Fruit fly (Drosophila melanogaster) whole organism, embryonic: Measurements from ENCODE around the gene ftz.
A peak's percentile ranks its signal among the peaks of the same experiment; 100 is the strongest.

ENCODE experiments used
- Bgb ChIP-seq: fragments of 200-800 bp; sonication (Bioruptor generic); IDR thresholded peaks from 2 replicates; pipeline ENCODE4 v1.3.6; 2022; ENCODE audit warnings: missing biosample characterization, missing genetic modification characterization; ENCODE audit not compliant: partially characterized antibody
- CG10321 ChIP-seq: fragments of 200-800 bp; sonication (Bioruptor generic); IDR thresholded peaks from 2 replicates; pipeline ENCODE4 v1.3.6; 2022; ENCODE audit warnings: missing biosample characterization, missing genetic modification characterization
- CG10543 ChIP-seq: fragments of 200-800 bp; sonication (Bioruptor generic); optimal IDR thresholded peaks from 3 replicates; lab custom pipeline; 2017; ENCODE audit warnings: missing biosample characterization, mild to moderate bottlenecking, missing genetic modification characterization, moderate library complexity
- CG10979 ChIP-seq: fragments of 200-800 bp; sonication (Bioruptor generic); optimal IDR thresholded peaks from 2 replicates; lab custom pipeline; 2018; ENCODE audit warnings: missing biosample characterization, mild to moderate bottlenecking, missing genetic modification characterization, moderate library complexity
- CG11504 ChIP-seq: fragments of 200-800 bp; sonication (Bioruptor generic); optimal IDR thresholded peaks from 3 replicates; lab custom pipeline; 2019; ENCODE audit warnings: missing biosample characterization, mild to moderate bottlenecking, missing genetic modification characterization, moderate library complexity
- CG13424 ChIP-seq: fragments of 200-800 bp; sonication (Bioruptor generic); optimal IDR thresholded peaks from 2 replicates; lab custom pipeline; 2019; ENCODE audit warnings: missing biosample characterization, mild to moderate bottlenecking, missing genetic modification characterization, moderate library complexity
- CG14860 ChIP-seq: fragments of 200-800 bp; sonication (Bioruptor generic); IDR thresholded peaks from 3 replicates; pipeline ENCODE4 v1.3.6; 2022; ENCODE audit warnings: missing biosample characterization, missing genetic modification characterization; ENCODE audit not compliant: partially characterized antibody
- CG15479 ChIP-seq: fragments of 200-800 bp; sonication (Bioruptor generic); optimal IDR thresholded peaks from 3 replicates; lab custom pipeline; 2019; ENCODE audit warnings: missing biosample characterization, mild to moderate bottlenecking, missing genetic modification characterization, moderate library complexity
- CG16813 ChIP-seq: fragments of 200-800 bp; sonication (Bioruptor generic); IDR thresholded peaks from 3 replicates; pipeline ENCODE4 v1.3.6; 2022; ENCODE audit warnings: missing biosample characterization, missing genetic modification characterization; ENCODE audit not compliant: partially characterized antibody
- CG17361 ChIP-seq: fragments of 200-800 bp; sonication (Bioruptor generic); IDR thresholded peaks from 3 replicates; pipeline ENCODE4 v1.3.6; 2022; ENCODE audit warnings: missing biosample characterization, missing genetic modification characterization
- CG17829 ChIP-seq: fragments of 200-800 bp; optimal IDR thresholded peaks from 2 replicates; lab custom pipeline; 2019; ENCODE audit warnings: missing biosample characterization, mild to moderate bottlenecking, missing genetic modification characterization, moderate library complexity
- CG18262 ChIP-seq: fragments of 200-800 bp; optimal IDR thresholded peaks from 3 replicates; lab custom pipeline; 2019; ENCODE audit warnings: missing biosample characterization, mild to moderate bottlenecking, missing genetic modification characterization, moderate library complexity
- CG2712 ChIP-seq: fragments of 200-800 bp; optimal IDR thresholded peaks from 3 replicates; lab custom pipeline; 2019; ENCODE audit warnings: missing biosample characterization, mild to moderate bottlenecking, missing genetic modification characterization, moderate library complexity
- CG32767 ChIP-seq: fragments of 200-800 bp; sonication (Bioruptor generic); IDR thresholded peaks from 2 replicates; pipeline ENCODE4 v1.3.6; 2022; ENCODE audit warnings: missing biosample characterization, missing genetic modification characterization
- CG4730 ChIP-seq: fragments of 200-800 bp; sonication (Bioruptor generic); IDR thresholded peaks from 2 replicates; pipeline ENCODE4 v1.3.6; 2022; ENCODE audit warnings: missing biosample characterization, missing genetic modification characterization
- CG6272 ChIP-seq: fragments of 200-800 bp; sonication (Bioruptor generic); IDR thresholded peaks from 2 replicates; pipeline ENCODE4 v1.3.6; 2022; ENCODE audit warnings: missing biosample characterization, missing genetic modification characterization
- CG7928 ChIP-seq: fragments of 200-800 bp; sonication (Bioruptor generic); optimal IDR thresholded peaks from 2 replicates; lab custom pipeline; 2017; ENCODE audit warnings: missing biosample characterization, mild to moderate bottlenecking, missing genetic modification characterization
- CoRest ChIP-seq: fragments of 200-800 bp; sonication (Bioruptor generic); optimal IDR thresholded peaks from 3 replicates; lab custom pipeline; 2018; ENCODE audit warnings: missing biosample characterization, mild to moderate bottlenecking, missing genetic modification characterization, moderate library complexity
- D19A ChIP-seq: fragments of 200-800 bp; optimal IDR thresholded peaks from 3 replicates; lab custom pipeline; 2019; ENCODE audit warnings: missing biosample characterization, mild to moderate bottlenecking, missing genetic modification characterization, moderate library complexity
- Gsc ChIP-seq: fragments of 200-800 bp; sonication (Bioruptor generic); IDR thresholded peaks from 2 replicates; pipeline ENCODE4 v1.3.6; 2022; ENCODE audit warnings: missing biosample characterization, missing genetic modification characterization
- Kr ChIP-seq: fragments of 200-800 bp; sonication (Bioruptor generic); optimal IDR thresholded peaks from 2 replicates; lab custom pipeline; 2017; ENCODE audit warnings: missing biosample characterization, mild to moderate bottlenecking, missing genetic modification characterization
- Lpt ChIP-seq: fragments of >200 bp; optimal IDR thresholded peaks from 2 replicates; lab custom pipeline; 2018; ENCODE audit warnings: missing biosample characterization, missing genetic modification characterization
- MESR4 ChIP-seq: fragments of 200-800 bp; sonication (Bioruptor generic); optimal IDR thresholded peaks from 2 replicates; lab custom pipeline; 2018; ENCODE audit warnings: missing biosample characterization, mild to moderate bottlenecking, missing genetic modification characterization, moderate library complexity
- Nf-YA ChIP-seq: fragments of 200-800 bp; sonication (Bioruptor generic); IDR thresholded peaks from 2 replicates; pipeline ENCODE4 v1.3.6; 2022; ENCODE audit warnings: missing biosample characterization, missing genetic modification characterization
- Nf-YB ChIP-seq: fragments of 200-800 bp; sonication (Bioruptor generic); optimal IDR thresholded peaks from 3 replicates; lab custom pipeline; 2019; ENCODE audit warnings: missing biosample characterization, mild to moderate bottlenecking, missing genetic modification characterization, moderate library complexity
- Sox100B ChIP-seq: fragments of 200-800 bp; sonication (Bioruptor generic); optimal IDR thresholded peaks from 3 replicates; lab custom pipeline; 2018; ENCODE audit warnings: missing biosample characterization, mild to moderate bottlenecking, missing genetic modification characterization
- Sox102F ChIP-seq: fragments of 200-800 bp; sonication (Bioruptor generic); optimal IDR thresholded peaks from 2 replicates; lab custom pipeline; 2018; ENCODE audit warnings: missing biosample characterization, mild to moderate bottlenecking, missing genetic modification characterization, moderate library complexity
- Xrp1 ChIP-seq: fragments of 200-800 bp; sonication (Bioruptor generic); IDR thresholded peaks from 2 replicates; pipeline ENCODE4 v1.3.6; 2022; ENCODE audit warnings: missing biosample characterization, missing genetic modification characterization
- amos ChIP-seq: fragments of 200-800 bp; sonication (Bioruptor generic); IDR thresholded peaks from 2 replicates; pipeline ENCODE4 v1.3.6; 2022; ENCODE audit warnings: missing biosample characterization, missing genetic modification characterization; ENCODE audit not compliant: partially characterized antibody
- cad ChIP-seq: fragments of >200 bp; optimal IDR thresholded peaks from 2 replicates; lab custom pipeline; 2017; ENCODE audit warnings: missing biosample characterization, missing genetic modification characterization
- chinmo ChIP-seq: fragments of 200-800 bp; sonication (Bioruptor generic); IDR thresholded peaks from 4 replicates; pipeline ENCODE4 v1.3.6; 2022; ENCODE audit warnings: missing biosample characterization, missing genetic modification characterization; ENCODE audit not compliant: partially characterized antibody
- crol ChIP-seq: fragments of 200-800 bp; sonication (Bioruptor generic); IDR thresholded peaks from 2 replicates; pipeline ENCODE4 v1.3.6; 2022; ENCODE audit warnings: missing biosample characterization, missing genetic modification characterization
- disco-r ChIP-seq: fragments of 200-800 bp; sonication (Bioruptor generic); optimal IDR thresholded peaks from 2 replicates; lab custom pipeline; 2016; ENCODE audit warnings: missing biosample characterization, missing genetic modification characterization
- dmrt11E ChIP-seq: fragments of 200-800 bp; sonication (Bioruptor generic); optimal IDR thresholded peaks from 3 replicates; lab custom pipeline; 2018; ENCODE audit warnings: missing biosample characterization, mild to moderate bottlenecking, missing genetic modification characterization, moderate library complexity
- ewg ChIP-seq: fragments of 200-800 bp; sonication (Bioruptor generic); optimal IDR thresholded peaks from 3 replicates; lab custom pipeline; 2017; ENCODE audit warnings: mild to moderate bottlenecking, missing biosample characterization, missing genetic modification reagents, missing genetic modification characterization
- eyg ChIP-seq: fragments of 200-800 bp; sonication (Bioruptor generic); optimal IDR thresholded peaks from 3 replicates; lab custom pipeline; 2016; ENCODE audit warnings: missing biosample characterization, missing genetic modification characterization
- gem ChIP-seq: fragments of 200-800 bp; sonication (Bioruptor generic); optimal IDR thresholded peaks from 2 replicates; lab custom pipeline; 2019; ENCODE audit warnings: missing biosample characterization, mild to moderate bottlenecking, missing genetic modification characterization, moderate library complexity
- gro ChIP-seq: fragments of 200-800 bp; sonication (Bioruptor generic); optimal IDR thresholded peaks from 2 replicates; lab custom pipeline; 2016; ENCODE audit warnings: missing biosample characterization, missing genetic modification characterization
- gsb ChIP-seq: fragments of 200-800 bp; sonication (Bioruptor generic); IDR thresholded peaks from 2 replicates; pipeline ENCODE4 v1.3.6; 2022; ENCODE audit warnings: missing biosample characterization, missing genetic modification characterization
- gsb-n ChIP-seq: fragments of 200-800 bp; sonication (Bioruptor generic); optimal IDR thresholded peaks from 3 replicates; lab custom pipeline; 2018; ENCODE audit warnings: missing biosample characterization, mild to moderate bottlenecking, missing genetic modification characterization
- kni ChIP-seq: fragments of 200-800 bp; sonication (Bioruptor generic); optimal IDR thresholded peaks from 3 replicates; lab custom pipeline; 2017; ENCODE audit warnings: mild to moderate bottlenecking, missing biosample characterization, missing genetic modification reagents, missing genetic modification characterization
- knrl ChIP-seq: fragments of 200-800 bp; sonication (Bioruptor generic); IDR thresholded peaks from 3 replicates; pipeline ENCODE4 v1.3.6; 2022; ENCODE audit warnings: missing biosample characterization, missing genetic modification characterization; ENCODE audit not compliant: partially characterized antibody
- lola ChIP-seq, 3 experiments: fragments of >200 bp in 2 of 3; fragments of 200-800 bp in 1 of 3; sonication (Bioruptor generic) in 1 of 3; optimal IDR thresholded peaks; 2 replicates each; lab custom pipeline; 2017 to 2019; ENCODE audit warnings: missing biosample characterization in 3 of 3, missing genetic modification characterization in 3 of 3, mild to moderate bottlenecking in 1 of 3, moderate library complexity in 1 of 3
- phol ChIP-seq: fragments of 200-800 bp; sonication (Bioruptor generic); optimal IDR thresholded peaks from 3 replicates; lab custom pipeline; 2018; ENCODE audit warnings: missing biosample characterization, mild to moderate bottlenecking, missing genetic modification characterization, moderate library complexity
- pzg ChIP-seq: fragments of 200-800 bp; sonication (Bioruptor generic); optimal IDR thresholded peaks from 3 replicates; lab custom pipeline; 2018; ENCODE audit warnings: missing biosample characterization, mild to moderate bottlenecking, missing genetic modification characterization, moderate library complexity
- salm ChIP-seq: fragments of 200-800 bp; sonication (Bioruptor generic); optimal IDR thresholded peaks from 2 replicates; lab custom pipeline; 2018; ENCODE audit warnings: missing biosample characterization, mild to moderate bottlenecking, missing genetic modification characterization
- sc ChIP-seq, 3 experiments: fragments of >200 bp in 2 of 3; fragments of 200-800 bp in 1 of 3; sonication (Bioruptor generic) in 1 of 3; optimal IDR thresholded peaks; 2 replicates in 2 of 3; 3 replicates in 1 of 3; lab custom pipeline; 2017; ENCODE audit warnings: mild to moderate bottlenecking in 1 of 3, missing biosample characterization in 1 of 3, missing genetic modification characterization in 1 of 3, missing genetic modification reagents in 1 of 3
- sens ChIP-seq: fragments of 200-800 bp; sonication (Bioruptor generic); peaks from one replicate; lab custom pipeline; 2016; ENCODE audit warnings: missing biosample characterization, missing genetic modification characterization
- shn ChIP-seq: fragments of 200-800 bp; sonication (Bioruptor generic); optimal IDR thresholded peaks from 3 replicates; lab custom pipeline; 2016; ENCODE audit warnings: missing biosample characterization, missing genetic modification characterization
- tin ChIP-seq: fragments of 200-800 bp; sonication (Bioruptor generic); optimal IDR thresholded peaks from 3 replicates; lab custom pipeline; 2016; ENCODE audit warnings: missing biosample characterization, missing genetic modification characterization

ftz gene

dm6 chr3R:6893137-6893578 is 29.0 kb downstream of the ftz start (continued):
- no peak for TF ChIP-seq MESR4 (GFP tag; lab: Kevin White, UChicago)
- peak; percentile 86 for TF ChIP-seq CG32767 (GFP tag; lab: Robert Waterston, UW)
- TF ChIP-seq chinmo (GFP tag; lab: Robert Waterston, UW), result peak; percentile 93; the same call in 1 of the 4 replicates
- TF ChIP-seq sc (optimal IDR thresholded peaks at IDR 0.05; lab: Kevin White, UChicago), result no peak
- no peak for TF ChIP-seq sc (GFP tag; optimal IDR thresholded peaks at IDR 0.05; lab: Kevin White, UChicago)
- peak; percentile 39; the same call in 1 of the 2 replicates for TF ChIP-seq Xrp1 (GFP tag; lab: Robert Waterston, UW)
- 0 out of 3 replicates have a peak, but pooled peaks have one; percentile 13 for TF ChIP-seq knrl (GFP tag; lab: Robert Waterston, UW)
- peak; percentile 81 for TF ChIP-seq phol (tag; lab: Kevin White, UChicago)
- TF ChIP-seq gsb, result no peak
- no peak for TF ChIP-seq CG17361
- no peak for TF ChIP-seq CG7928 (GFP tag; lab: Kevin White, UChicago)
- TF ChIP-seq gro (GFP tag; lab: Kevin White, UChicago), result no peak
- peak; percentile 83 for TF ChIP-seq kni (GFP tag; lab: Kevin White, UChicago)
- no peak for TF ChIP-seq CG14860 (GFP tag; lab: Robert Waterston, UW)
- TF ChIP-seq sens, result peak; percentile 72
- TF ChIP-seq CG10543, result no peak
- no peak for TF ChIP-seq Nf-YA (GFP tag; lab: Robert Waterston, UW)
- no peak for TF ChIP-seq CG4730 (GFP tag; lab: Robert Waterston, UW)
- no peak for TF ChIP-seq Gsc (GFP tag; lab: Robert Waterston, UW)
- peak; percentile 24 for TF ChIP-seq CG15479
- TF ChIP-seq Nf-YB (GFP tag; lab: Kevin White, UChicago), result peak; percentile 96
- TF ChIP-seq CG16813 (GFP tag; lab: Robert Waterston, UW), result no peak
- TF ChIP-seq Bgb (GFP tag; lab: Robert Waterston, UW), result 0 out of 2 replicates have a peak, but pooled peaks have one; percentile 57
- TF ChIP-seq ewg (GFP tag; lab: Kevin White, UChicago), result peak; percentile 99
- TF ChIP-seq CG17829 (tag; lab: Kevin White, UChicago), result peak; percentile 34
- peak; percentile 5 for TF ChIP-seq cad (GFP tag; lab: Kevin White, UChicago)
- TF ChIP-seq shn (GFP tag; lab: Kevin White, UChicago), result no peak
- peak; percentile 5 for TF ChIP-seq tin (GFP tag; lab: Kevin White, UChicago)
- TF ChIP-seq CG10321, result peak; percentile 98
- no peak for TF ChIP-seq disco-r
- TF ChIP-seq CG10979 (tag; lab: Kevin White, UChicago), result no peak
- TF ChIP-seq gsb-n (tag; lab: Kevin White, UChicago), result no peak
- peak; percentile 68 for TF ChIP-seq crol (GFP tag; lab: Robert Waterston, UW)
- no peak for TF ChIP-seq eyg (GFP tag; lab: Kevin White, UChicago)
- 0 out of 2 replicates have a peak, but pooled peaks have one; percentile 6 for TF ChIP-seq amos
- no peak for TF ChIP-seq pzg (GFP tag; lab: Kevin White, UChicago)

dm6 chr3R:6898922-6899321 is 34.8 kb downstream of the ftz start:
- peak in 1 of 3 experiments; percentile 20 for TF ChIP-seq lola (GFP tag; optimal IDR thresholded peaks at IDR 0.05; lab: Kevin White, UChicago)
- TF ChIP-seq dmrt11E (tag; lab: Kevin White, UChicago), result peak; percentile 33
- TF ChIP-seq Lpt (GFP tag; lab: Kevin White, UChicago), result no peak
- peak; percentile 7 for TF ChIP-seq phol (tag; lab: Kevin White, UChicago)
- TF ChIP-seq CG11504, result peak; percentile 25
- TF ChIP-seq CG2712 (tag; lab: Kevin White, UChicago), result peak; percentile 31
- peak; percentile 16 for TF ChIP-seq CoRest
- no peak for TF ChIP-seq salm (tag; lab: Kevin White, UChicago)
- TF ChIP-seq CG18262, result peak; percentile 30
- TF ChIP-seq CG6272, result no peak
- TF ChIP-seq Sox100B, result peak; percentile 22
- peak; percentile 6 for TF ChIP-seq Sox102F (GFP tag; lab: Kevin White, UChicago)
- TF ChIP-seq Kr (GFP tag; lab: Kevin White, UChicago), result no peak
- TF ChIP-seq gem, result peak; percentile 37
- TF ChIP-seq D19A (tag; lab: Kevin White, UChicago), result peak; percentile 91
- peak; percentile 9 for TF ChIP-seq CG13424 (tag; lab: Kevin White, UChicago)
